Fruit fly (Drosophila melanogaster) S2 (cell line): Measurements from ENCODE around the gene CG9389.

ENCODE experiments used
- CG8478 ChIP-seq: fragments of >200 bp; optimal IDR thresholded peaks from 2 replicates; lab custom pipeline; 2018
- CTCF ChIP-seq, 2 experiments: fragments of >200 bp; optimal IDR thresholded peaks; 2 replicates each; lab custom pipeline; 2018

CG9389 gene

dm6 chr3L:21275921-21276295, 5.5 kb upstream of the CG9389 start:
- no peak for TF ChIP-seq CG8478
- peak; percentile 21 to 29 for TF ChIP-seq CTCF (optimal IDR thresholded peaks at IDR 0.05; lab: Kevin White, UChicago)

DNA sequence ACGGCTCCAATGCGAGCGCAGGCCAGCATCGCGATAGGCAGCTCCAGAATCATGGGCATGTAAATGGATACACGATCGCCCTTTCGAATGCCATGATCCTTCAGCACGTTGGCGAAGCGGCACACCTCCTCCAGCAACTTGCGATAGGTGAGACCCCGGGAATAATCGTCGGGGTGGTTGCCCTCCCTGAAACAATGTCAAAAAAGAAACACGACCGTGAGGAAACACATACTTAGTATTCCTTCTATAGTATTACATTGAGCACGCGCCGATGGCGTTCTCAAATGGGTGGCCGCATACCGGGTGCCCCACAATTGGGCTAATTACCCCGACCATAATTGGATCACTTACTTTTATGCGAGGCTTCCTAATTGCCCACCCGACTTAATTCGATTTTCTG, 3.1 kb upstream of the CG9389 start:
- TF ChIP-seq CG8478 (no peak), CTCF (optimal IDR thresholded peaks at IDR 0.05; lab: Kevin White, UChicago) (no peak)

- TF ChIP-seq CG8478 (no peak), CTCF (optimal IDR thresholded peaks at IDR 0.05; lab: Kevin White, UChicago) (no peak)
These were observed 2.5 kb downstream of the CG9389 start, which contains the start of gene CG9391 for dm6 chr3L:21267862-21268385. CG9391 (minus strand) TSS chr3L:21268335.

DNA sequence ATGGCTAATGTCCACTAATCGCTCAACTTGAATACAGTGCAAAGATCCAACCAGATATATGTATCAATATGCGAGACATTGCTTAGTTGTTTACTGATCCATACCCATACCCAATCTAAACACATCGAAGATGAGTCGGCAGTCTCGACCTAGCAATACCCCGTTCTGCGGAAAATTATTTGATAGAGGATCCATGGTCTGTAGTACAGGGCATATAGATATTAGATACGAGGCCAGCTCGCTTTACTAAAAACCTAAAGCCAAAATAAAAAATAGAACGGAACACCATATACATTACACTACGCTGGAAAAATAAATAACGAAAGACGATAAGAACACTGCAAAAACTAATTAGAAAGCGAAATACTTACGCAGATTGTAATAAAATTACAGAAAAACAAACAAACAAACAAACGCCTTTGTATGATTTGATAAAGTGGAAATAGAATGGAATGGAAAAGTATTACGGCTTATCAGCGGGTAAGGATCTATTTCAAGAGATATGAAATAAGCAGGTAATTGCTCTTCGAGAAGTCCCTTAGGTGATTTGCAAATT, 4.2 kb downstream of the CG9389 start:
- TF ChIP-seq CG8478 (no peak), CTCF (optimal IDR thresholded peaks at IDR 0.05; lab: Kevin White, UChicago) (no peak)

DNA sequence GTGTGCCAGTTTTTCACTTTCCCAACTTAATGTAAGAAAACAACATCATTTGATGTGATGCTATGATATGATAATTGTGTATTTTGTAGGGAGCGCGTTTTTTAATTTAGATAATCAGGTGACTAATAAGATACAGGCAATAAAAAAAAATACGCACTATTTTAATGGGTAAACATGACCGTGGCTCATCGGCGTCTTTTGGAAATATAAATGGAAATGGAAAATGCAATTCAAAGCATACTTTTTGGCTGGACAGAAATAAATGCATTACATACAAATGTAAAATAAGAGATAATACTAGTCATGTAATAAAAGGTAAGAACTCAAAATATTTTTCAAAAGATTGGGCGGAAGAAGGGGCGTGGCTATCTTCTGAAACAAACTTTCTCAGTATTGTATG, 8.0 kb downstream of the CG9389 start:
- TF ChIP-seq CTCF (optimal IDR thresholded peaks at IDR 0.05; lab: Kevin White, UChicago) (peak in 1 of 2 experiments; percentile 30), CG8478 (no peak)

- no peak for TF ChIP-seq CTCF (optimal IDR thresholded peaks at IDR 0.05; lab: Kevin White, UChicago)
- TF ChIP-seq CG8478 = no peak
These were observed 8.8 kb downstream of the CG9389 start for dm6 chr3L:21261403-21262164.

DNA sequence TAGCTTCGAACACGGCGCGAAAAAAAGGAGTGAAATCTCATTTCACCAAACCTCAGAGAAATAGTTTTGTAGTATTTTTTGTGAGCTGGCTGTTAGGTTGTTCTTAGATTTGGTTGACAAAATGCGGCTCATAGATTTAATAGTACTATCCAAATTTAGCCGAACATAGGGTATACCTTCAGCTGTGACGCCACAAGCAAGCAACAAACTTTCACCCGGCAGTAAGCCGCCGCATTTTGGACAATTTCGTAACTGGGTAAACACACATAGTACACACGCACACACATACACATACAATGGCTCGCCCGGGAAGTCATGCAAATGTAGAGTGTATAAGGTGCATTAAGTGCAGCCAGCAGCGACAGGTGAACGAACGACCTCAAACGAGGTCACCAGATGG, 11.1 kb downstream of the CG9389 start:
- TF ChIP-seq CTCF (optimal IDR thresholded peaks at IDR 0.05; lab: Kevin White, UChicago) = no peak
- TF ChIP-seq CG8478 = no peak

DNA sequence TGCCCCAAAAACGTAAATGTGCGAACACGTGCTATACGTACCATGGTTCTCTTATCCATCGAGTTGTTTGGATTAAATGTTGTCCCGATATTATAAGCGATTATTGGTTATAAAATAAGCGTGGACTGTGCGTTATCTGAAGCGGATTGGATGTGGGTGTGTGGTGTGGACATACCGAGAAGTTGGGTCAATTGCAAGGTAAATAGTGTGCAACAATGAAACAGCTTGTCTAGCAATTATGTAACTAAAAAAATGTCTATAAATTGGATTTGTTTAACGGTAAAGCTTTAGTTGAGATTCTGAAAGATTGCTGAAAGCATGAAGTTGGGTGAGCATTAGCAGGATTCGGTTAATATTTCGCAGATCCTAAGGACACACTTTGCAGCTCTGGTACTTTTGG, 12.6 kb downstream of the CG9389 start, which contains the start of gene CG43218:
TSS of gene CG43218 (plus strand) at position 290 of the 400 bp plus-strand sequence.
- TF ChIP-seq CTCF (optimal IDR thresholded peaks at IDR 0.05; lab: Kevin White, UChicago) (no peak), CG8478 (no peak)

- TF ChIP-seq CTCF (optimal IDR thresholded peaks at IDR 0.05; lab: Kevin White, UChicago) (no peak), CG8478 (no peak)
These were observed 14.0 kb downstream of the CG9389 start for dm6 chr3L:21256062-21257023.

DNA sequence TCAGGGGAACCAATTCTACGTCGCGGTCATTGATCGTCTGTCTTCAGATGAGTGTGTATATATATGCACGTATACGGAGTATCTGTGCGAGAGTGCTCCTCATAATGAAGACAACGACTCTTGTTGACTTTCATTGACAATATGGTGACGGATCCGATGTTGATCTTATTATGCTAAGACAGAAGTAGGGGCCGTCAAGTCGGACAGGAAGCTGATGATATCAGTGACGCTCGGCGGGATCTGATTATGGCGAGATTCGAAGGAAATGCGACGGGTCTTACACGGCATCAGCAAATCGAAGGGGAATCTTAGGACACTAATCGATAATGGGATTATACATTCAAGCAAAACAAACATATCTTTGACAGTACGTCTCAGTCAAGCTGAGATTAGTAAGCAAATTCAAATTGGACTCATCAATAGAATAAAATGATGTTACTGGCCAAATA, 15.8 kb downstream of the CG9389 start:
- TF ChIP-seq CG8478 (no peak), CTCF (optimal IDR thresholded peaks at IDR 0.05; lab: Kevin White, UChicago) (no peak)

DNA sequence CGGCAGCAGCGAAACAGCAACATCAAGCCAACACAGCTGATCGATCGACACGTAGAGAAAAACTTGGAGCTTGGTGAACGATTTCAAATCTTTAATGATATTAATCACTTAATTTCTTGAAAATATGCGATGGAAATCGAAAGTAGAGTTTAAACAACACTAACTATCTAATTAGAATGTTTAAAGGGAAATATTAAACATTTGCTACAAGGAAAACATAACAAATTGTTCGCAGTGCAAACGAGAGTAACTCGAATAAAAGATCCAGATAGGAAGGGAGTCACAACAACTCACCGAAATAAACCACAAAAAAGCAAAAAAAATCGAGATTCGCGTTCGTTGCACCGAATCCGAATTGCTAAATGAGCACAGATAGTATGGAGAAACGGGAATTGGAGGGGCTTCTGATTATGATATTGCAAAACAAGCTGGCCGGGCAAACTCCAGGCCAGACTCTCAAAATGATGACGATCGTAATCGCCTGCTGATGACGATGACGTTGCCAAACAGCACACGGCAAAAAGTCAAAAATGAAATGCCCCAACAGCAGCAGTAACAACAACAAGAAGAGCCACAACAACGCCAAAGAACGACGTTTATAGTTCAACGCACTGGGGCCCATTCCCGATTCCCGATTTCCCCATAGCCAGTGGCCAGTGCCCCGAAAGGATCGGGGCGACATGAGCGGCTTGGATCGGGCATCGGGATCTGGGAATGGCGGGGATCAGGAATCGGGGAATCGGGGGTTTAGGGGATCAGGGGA, 16.4 kb downstream of the CG9389 start:
- TF ChIP-seq CTCF (optimal IDR thresholded peaks at IDR 0.05; lab: Kevin White, UChicago) = no peak
- no peak for TF ChIP-seq CG8478

DNA sequence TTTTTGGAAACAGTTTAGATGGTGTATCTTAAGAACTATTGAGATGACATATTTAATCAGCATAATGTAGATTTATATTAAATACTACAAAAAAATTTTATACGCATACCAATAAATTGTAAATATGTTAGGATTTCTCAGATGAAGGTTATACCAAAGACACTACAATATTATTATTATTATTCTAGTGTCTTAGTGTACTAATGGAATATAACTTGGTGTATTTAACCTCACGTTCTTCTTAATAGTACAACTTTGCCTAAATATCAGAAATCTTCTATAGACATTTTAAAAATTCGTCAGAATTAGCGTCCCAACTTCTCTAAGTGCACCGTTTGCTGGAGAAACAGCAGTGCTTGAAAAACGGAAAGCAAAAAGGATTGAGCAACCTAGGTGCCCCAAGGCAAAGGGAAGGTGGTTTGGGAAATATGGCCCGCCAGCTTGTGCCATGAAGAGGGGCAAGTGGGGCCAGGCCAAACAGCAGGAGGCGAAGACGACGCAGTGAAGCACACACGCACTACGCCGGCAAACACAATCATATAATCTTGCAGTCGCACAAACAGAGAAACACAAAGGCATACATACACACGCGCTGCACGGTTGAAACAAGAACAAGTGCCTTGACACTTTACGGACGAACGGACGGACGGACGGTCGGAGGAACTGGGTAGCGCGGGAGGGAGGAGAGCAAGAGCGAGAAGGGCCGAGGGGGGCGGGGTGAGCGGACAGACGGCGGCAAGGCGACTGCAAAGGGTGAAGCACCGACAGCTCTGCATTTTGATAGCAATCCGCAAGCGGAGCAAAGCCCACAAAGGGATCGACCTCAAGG, 17.2 kb downstream of the CG9389 start:
- TF ChIP-seq CTCF (optimal IDR thresholded peaks at IDR 0.05; lab: Kevin White, UChicago) = no peak
- TF ChIP-seq CG8478 = no peak

DNA sequence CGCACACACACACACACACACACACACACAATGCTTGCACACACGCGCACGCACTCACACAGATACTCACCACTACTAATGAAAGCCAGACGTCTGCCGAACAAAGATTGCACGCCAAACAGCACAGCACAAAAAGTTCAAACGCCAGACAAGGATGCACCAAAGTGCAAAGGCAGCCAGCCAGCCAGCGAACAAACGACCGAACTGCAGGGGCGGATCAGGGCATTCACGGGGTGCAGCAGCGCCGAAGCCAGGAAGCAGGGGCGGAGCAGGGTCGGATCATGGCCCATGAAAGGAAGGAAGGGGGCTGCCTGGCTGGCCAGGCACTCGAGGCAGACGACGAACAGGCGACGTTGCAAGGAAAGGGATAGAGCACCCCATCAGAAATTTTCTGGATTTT, 17.9 kb downstream of the CG9389 start:
- TF ChIP-seq CG8478 (no peak), CTCF (optimal IDR thresholded peaks at IDR 0.05; lab: Kevin White, UChicago) (no peak)

DNA sequence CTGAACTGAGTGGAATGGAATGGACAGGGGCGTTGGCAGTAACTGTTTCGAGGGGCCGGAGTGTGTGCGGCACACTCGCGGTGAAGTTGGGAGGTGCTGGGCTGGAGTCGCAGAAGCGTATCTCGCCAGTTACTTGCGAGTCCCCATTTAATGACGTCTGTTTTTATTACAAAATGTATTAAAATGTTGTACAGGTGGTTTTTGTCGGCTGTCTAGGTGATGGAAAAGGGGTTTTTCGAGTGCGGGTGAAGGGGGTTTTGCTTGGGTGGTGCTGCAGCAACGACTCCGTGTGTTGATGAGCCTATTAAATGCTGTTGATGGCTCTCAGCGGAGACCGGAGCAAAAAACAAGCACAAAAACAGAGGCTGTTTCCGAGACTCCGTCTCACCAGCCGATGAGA, 19.0 kb downstream of the CG9389 start:
- TF ChIP-seq CTCF (optimal IDR thresholded peaks at IDR 0.05; lab: Kevin White, UChicago) = no peak
